Fruit fly (Drosophila melanogaster): ENCODE results near the gene CG18294.

The CG18294 gene

DNA sequence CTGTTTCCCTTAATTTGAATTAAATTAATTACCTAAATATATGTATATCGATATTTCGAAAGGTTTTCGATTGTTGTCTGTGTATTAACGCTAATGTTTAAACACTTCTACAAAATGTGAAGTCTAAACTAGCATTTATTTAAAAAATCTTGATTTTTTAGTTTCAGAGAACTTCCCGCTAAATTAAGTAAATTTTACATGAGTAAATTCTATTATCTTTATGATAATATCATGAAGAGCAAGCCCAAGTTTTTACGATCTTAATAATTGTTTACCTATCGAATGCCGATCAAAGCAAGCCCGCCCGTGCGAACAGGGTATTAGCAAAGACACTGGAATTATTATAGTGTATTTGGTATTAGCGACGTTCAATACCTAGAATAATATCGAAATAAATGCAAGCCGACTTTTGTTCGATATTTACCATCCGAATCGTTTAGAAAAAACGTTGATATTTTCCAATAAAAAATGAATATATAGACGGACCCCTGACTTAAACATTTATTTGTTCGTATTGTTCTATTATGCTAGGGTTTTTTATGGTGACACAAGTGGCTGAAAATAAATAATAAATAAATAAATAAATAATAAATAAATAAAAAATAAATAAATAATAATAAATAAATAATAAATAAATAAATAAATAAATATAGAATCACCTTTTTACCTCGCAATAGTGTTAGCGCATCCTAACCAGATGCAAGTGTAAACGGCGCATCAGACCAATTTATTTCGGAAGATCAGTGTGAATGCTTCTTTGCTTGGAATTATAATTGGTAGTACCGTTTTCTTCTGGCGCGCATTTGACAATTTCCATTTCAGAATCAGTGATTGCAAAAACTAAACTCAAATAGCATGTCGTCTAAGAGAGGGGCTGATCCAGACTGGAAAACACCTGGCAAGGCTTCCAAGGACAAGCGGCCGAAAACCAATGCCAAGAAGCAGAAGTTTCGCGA, 28.7 kb downstream of the CG18294 start, which contains the start of the genes CG33062 and Chd3 (continued):
- TF ChIP-seq dm (GFP tag; optimal IDR thresholded peaks at IDR 0.05): no peak
- TF ChIP-seq cato (GFP tag; optimal IDR thresholded peaks at IDR 0.05; ENCODE audit: borderline replicate concordance): no peak
- TF ChIP-seq CG7556 (GFP tag; optimal IDR thresholded peaks at IDR 0.05): no peak
- TF ChIP-seq CG10431 (GFP tag; optimal IDR thresholded peaks at IDR 0.05): no peak
- no peak for TF ChIP-seq tio (GFP tag; optimal IDR thresholded peaks at IDR 0.05)
- TF ChIP-seq org-1 (GFP tag; optimal IDR thresholded peaks at IDR 0.05): no peak
- TF ChIP-seq Drgx (GFP tag; IDR thresholded peaks at IDR 0.05): no peak
- no peak for TF ChIP-seq toy (GFP tag; IDR thresholded peaks at IDR 0.05)
- TF ChIP-seq sug (tag; optimal IDR thresholded peaks at IDR 0.05): no peak
- no peak for TF ChIP-seq crol (GFP tag; IDR thresholded peaks at IDR 0.05)
- peak; percentile 56; the same call in 1 of the 3 replicates for TF ChIP-seq CG6791 (GFP tag; IDR thresholded peaks at IDR 0.05; ENCODE audit: partially characterized antibody)
- no peak for TF ChIP-seq unc-4 (GFP tag; IDR thresholded peaks at IDR 0.05; ENCODE audit: partially characterized antibody)
- TF ChIP-seq HLH3B (GFP tag; IDR thresholded peaks at IDR 0.05): no peak
- TF ChIP-seq gsb (GFP tag; IDR thresholded peaks at IDR 0.05): no peak
- peak; percentile 18 for TF ChIP-seq zen (tag; optimal IDR thresholded peaks at IDR 0.05)
- TF ChIP-seq ato (GFP tag; IDR thresholded peaks at IDR 0.05; ENCODE audit: partially characterized antibody): no peak
- no peak for TF ChIP-seq ken (GFP tag; IDR thresholded peaks at IDR 0.05)
- peak; percentile 18; the same call in 1 of the 2 replicates for TF ChIP-seq CG8765 (GFP tag; IDR thresholded peaks at IDR 0.05)
- TF ChIP-seq CG12659 (GFP tag; optimal IDR thresholded peaks at IDR 0.05): no peak
- TF ChIP-seq corto (GFP tag; optimal IDR thresholded peaks at IDR 0.05): no peak
- TF ChIP-seq Tbp (GFP tag; optimal IDR thresholded peaks at IDR 0.05): no peak
- TF ChIP-seq HLH4C (GFP tag; IDR thresholded peaks at IDR 0.05; ENCODE audit: partially characterized antibody): peak; percentile 32; the same call in 1 of the 3 replicates
- peak; percentile 16 for TF ChIP-seq stwl (tag; optimal IDR thresholded peaks at IDR 0.05)
- TF ChIP-seq Asciz (GFP tag; optimal IDR thresholded peaks at IDR 0.05): no peak
- TF ChIP-seq insv (GFP tag; optimal IDR thresholded peaks at IDR 0.05): no peak
- no peak for TF ChIP-seq CG5953 (GFP tag; IDR thresholded peaks at IDR 0.05)
- peak; percentile 60 for TF ChIP-seq CoRest (tag; optimal IDR thresholded peaks at IDR 0.05)
- TF ChIP-seq E2f2 (GFP tag; IDR thresholded peaks at IDR 0.05): peak; percentile 53
- TF ChIP-seq CG12744 (GFP tag; optimal IDR thresholded peaks at IDR 0.05): no peak
- no peak for TF ChIP-seq CG11085 (GFP tag; IDR thresholded peaks at IDR 0.05)
- TF ChIP-seq Neu2 (GFP tag; optimal IDR thresholded peaks at IDR 0.05; ENCODE audit: borderline replicate concordance): no peak
- no peak for TF ChIP-seq disco-r (GFP tag; optimal IDR thresholded peaks at IDR 0.05)
- peak; percentile 48 for TF ChIP-seq CG2678 (tag; optimal IDR thresholded peaks at IDR 0.05)
- TF ChIP-seq CG7745 (tag; optimal IDR thresholded peaks at IDR 0.05): no peak
- TF ChIP-seq CG8089 (GFP tag; optimal IDR thresholded peaks at IDR 0.05): no peak
- no peak for TF ChIP-seq mam (GFP tag; optimal IDR thresholded peaks at IDR 0.05)
- no peak for TF ChIP-seq gce (GFP tag; IDR thresholded peaks at IDR 0.05)
- TF ChIP-seq ERR (GFP tag; optimal IDR thresholded peaks at IDR 0.05): no peak
- no peak for TF ChIP-seq CG18011 (GFP tag; optimal IDR thresholded peaks at IDR 0.05)
- TF ChIP-seq H15 (GFP tag; IDR thresholded peaks at IDR 0.05): no peak
- TF ChIP-seq zfh1 (GFP tag; IDR thresholded peaks at IDR 0.05): 0 out of 3 replicates have a peak, but pooled peaks have one; percentile 3
- no peak for TF ChIP-seq CG13123 (GFP tag; optimal IDR thresholded peaks at IDR 0.05)
- TF ChIP-seq Bdp1 (GFP tag; optimal IDR thresholded peaks at IDR 0.05): no peak
- no peak for TF ChIP-seq Meics (GFP tag; optimal IDR thresholded peaks at IDR 0.05)
- no peak for TF ChIP-seq grau (tag; optimal IDR thresholded peaks at IDR 0.05)
- no peak for TF ChIP-seq mirr (GFP tag; optimal IDR thresholded peaks at IDR 0.05)
- peak; percentile 97 for TF ChIP-seq ssp (GFP tag; IDR thresholded peaks at IDR 0.05)
- TF ChIP-seq CG1602 (GFP tag; optimal IDR thresholded peaks at IDR 0.05): no peak
- TF ChIP-seq bbx (GFP tag; IDR thresholded peaks at IDR 0.05; ENCODE audit: partially characterized antibody): no peak

All from whole organism, embryonic.